Fruit fly (Drosophila melanogaster): ENCODE data around the gene CG18530.

dm6 chr3R:12595187-12595889 is 37.8 kb upstream of the CG18530 start, which contains the start of gene Octbeta2R:
- no peak for TF ChIP-seq ttk (optimal IDR thresholded peaks at IDR 0.05)
- no peak for TF ChIP-seq psq (optimal IDR thresholded peaks at IDR 0.05)
